Worm (Caenorhabditis elegans) whole organism, L2 larva: Measurements from ENCODE around the gene clc-7.

ENCODE experiments used
- ama-1 ChIP-seq: fragments of 150-350 bp; optimal IDR thresholded peaks from 2 replicates; lab custom pipeline; 2018; ENCODE audit warnings: inconsistent platforms
- elt-1 ChIP-seq: fragments of 150-350 bp; optimal IDR thresholded peaks from 2 replicates; lab custom pipeline; 2014; ENCODE audit warnings: missing biosample characterization, missing genetic modification characterization
- elt-3 ChIP-seq: sonication (generic microtip); optimal IDR thresholded peaks from 2 replicates; lab custom pipeline; 2017; ENCODE audit warnings: missing biosample characterization, missing genetic modification characterization
- mdl-1 ChIP-seq, 2 experiments: fragments of 150-350 bp in 1 of 2; sonication (generic microtip) in 1 of 2; optimal IDR thresholded peaks; 2 replicates each; lab custom pipeline; 2017; ENCODE audit warnings: missing biosample characterization in 2 of 2, missing genetic modification characterization in 2 of 2
- nhr-10 ChIP-seq: sonication (generic microtip); optimal IDR thresholded peaks from 2 replicates; lab custom pipeline; 2017; ENCODE audit warnings: missing biosample characterization, missing genetic modification characterization
- nhr-12 ChIP-seq: fragments of 150-350 bp; optimal IDR thresholded peaks from 2 replicates; lab custom pipeline; 2014; ENCODE audit warnings: missing biosample characterization, missing genetic modification characterization
- nhr-6 ChIP-seq: fragments of 150-350 bp; optimal IDR thresholded peaks from 2 replicates; lab custom pipeline; 2014; ENCODE audit warnings: missing biosample characterization, missing genetic modification characterization
- unc-39 ChIP-seq: fragments of 150-350 bp; optimal IDR thresholded peaks from 2 replicates; lab custom pipeline; 2014; ENCODE audit warnings: missing biosample characterization, missing genetic modification characterization
- unc-62 ChIP-seq: fragments of 150-350 bp; optimal IDR thresholded peaks from 2 replicates; lab custom pipeline; 2014; ENCODE audit warnings: missing biosample characterization, missing genetic modification reagents, missing genetic modification characterization

ce11 chrX:5119246-5119645 is 51.4 kb downstream of the clc-7 start:
- TF ChIP-seq mdl-1 (tag; optimal IDR thresholded peaks at IDR 0.05; lab: Kevin White, UChicago) (peak in 1 of 2 experiments; percentile 50), unc-62 (no peak), nhr-12 (no peak), elt-3 (tag; lab: Kevin White, UChicago) (no peak), ama-1 (no peak), elt-1 (tag; lab: Kevin White, UChicago) (no peak), unc-39 (tag; lab: Kevin White, UChicago) (no peak), nhr-6 (tag; lab: Kevin White, UChicago) (no peak), nhr-10 (tag; lab: Kevin White, UChicago) (no peak)
